Fruit fly (Drosophila melanogaster) whole organism, embryonic: ENCODE data around the gene CG45105.

ENCODE experiments used
- ATbp ChIP-seq: fragments of 200-800 bp; sonication (Bioruptor generic); optimal IDR thresholded peaks from 2 replicates; lab custom pipeline; 2017; ENCODE audit warnings: missing biosample characterization, mild to moderate bottlenecking, missing genetic modification characterization, missing genetic modification reagents
- Asciz ChIP-seq: fragments of 200-800 bp; sonication (Bioruptor generic); optimal IDR thresholded peaks from 2 replicates; lab custom pipeline; 2017; ENCODE audit warnings: missing biosample characterization, mild to moderate bottlenecking, missing genetic modification characterization, missing genetic modification reagents
- C15 ChIP-seq: fragments of 200-800 bp; sonication (Bioruptor generic); IDR thresholded peaks from 3 replicates; pipeline ENCODE4 v1.3.6; 2022; ENCODE audit warnings: missing biosample characterization, missing genetic modification characterization
- CG10274 ChIP-seq: fragments of 200-800 bp; sonication (Bioruptor generic); optimal IDR thresholded peaks from 3 replicates; lab custom pipeline; 2017; ENCODE audit warnings: missing biosample characterization, mild to moderate bottlenecking, missing genetic modification characterization
- CG11398 ChIP-seq: fragments of 200-800 bp; sonication (Bioruptor generic); optimal IDR thresholded peaks from 2 replicates; lab custom pipeline; 2016; ENCODE audit warnings: missing biosample characterization, missing genetic modification characterization
- CG15269 ChIP-seq: fragments of 200-800 bp; sonication (Bioruptor generic); optimal IDR thresholded peaks from 2 replicates; lab custom pipeline; 2018; ENCODE audit warnings: missing biosample characterization, mild to moderate bottlenecking, missing genetic modification characterization, moderate library complexity
- CG1529 ChIP-seq: fragments of 200-800 bp; sonication (Bioruptor generic); optimal IDR thresholded peaks from 3 replicates; lab custom pipeline; 2018; ENCODE audit warnings: missing biosample characterization, missing genetic modification characterization
- CG15601 ChIP-seq: fragments of 200-800 bp; sonication (Bioruptor generic); optimal IDR thresholded peaks from 3 replicates; lab custom pipeline; 2019; ENCODE audit warnings: missing biosample characterization, mild to moderate bottlenecking, missing genetic modification characterization, moderate library complexity
- CG1603 ChIP-seq: fragments of 200-800 bp; sonication (Bioruptor generic); optimal IDR thresholded peaks from 2 replicates; lab custom pipeline; 2019; ENCODE audit warnings: missing biosample characterization, mild to moderate bottlenecking, missing genetic modification characterization, moderate library complexity
- CG17359 ChIP-seq: fragments of 200-800 bp; sonication (Bioruptor generic); optimal IDR thresholded peaks from 3 replicates; lab custom pipeline; 2018; ENCODE audit warnings: missing biosample characterization, mild to moderate bottlenecking, missing genetic modification characterization, moderate library complexity
- CG2875 ChIP-seq: fragments of 200-800 bp; sonication (Bioruptor generic); optimal IDR thresholded peaks from 2 replicates; lab custom pipeline; 2017; ENCODE audit warnings: missing biosample characterization, mild to moderate bottlenecking, missing genetic modification characterization, missing genetic modification reagents
- CG33213 ChIP-seq: fragments of 200-800 bp; sonication (Bioruptor generic); optimal IDR thresholded peaks from 3 replicates; lab custom pipeline; 2016; ENCODE audit warnings: missing biosample characterization, missing genetic modification characterization
- CG4707 ChIP-seq: fragments of 200-800 bp; sonication (Bioruptor generic); optimal IDR thresholded peaks from 2 replicates; lab custom pipeline; 2018; ENCODE audit warnings: missing biosample characterization, mild to moderate bottlenecking, missing genetic modification characterization, moderate library complexity
- CG7839 ChIP-seq: fragments of 200-800 bp; sonication (Bioruptor generic); optimal IDR thresholded peaks from 3 replicates; lab custom pipeline; 2018; ENCODE audit warnings: missing biosample characterization, mild to moderate bottlenecking, missing genetic modification characterization, moderate library complexity
- CG8290 ChIP-seq, 3 experiments: fragments of 200-800 bp; sonication (Bioruptor generic); optimal IDR thresholded peaks; 2 replicates each; lab custom pipeline; 2016 to 2019; ENCODE audit warnings: missing biosample characterization in 3 of 3, missing genetic modification characterization in 3 of 3, mild to moderate bottlenecking in 2 of 3, moderate library complexity in 1 of 3
- CG9215 ChIP-seq: fragments of 200-800 bp; sonication (Bioruptor generic); IDR thresholded peaks from 2 replicates; pipeline ENCODE4 v1.3.6; 2022; ENCODE audit warnings: missing biosample characterization, missing genetic modification characterization
- CG9797 ChIP-seq: fragments of 200-800 bp; sonication (Bioruptor generic); optimal IDR thresholded peaks from 3 replicates; lab custom pipeline; 2018; ENCODE audit warnings: missing biosample characterization, mild to moderate bottlenecking, missing genetic modification characterization
- CTCF ChIP-seq: fragments of 200-800 bp; sonication (Bioruptor generic); optimal IDR thresholded peaks from 2 replicates; lab custom pipeline; 2017; ENCODE audit warnings: missing biosample characterization, mild to moderate bottlenecking, missing genetic modification characterization, moderate library complexity
- Dip2 ChIP-seq: fragments of 200-800 bp; sonication (Bioruptor generic); IDR thresholded peaks from 2 replicates; pipeline ENCODE4 v1.3.6; 2022; ENCODE audit warnings: missing biosample characterization, missing genetic modification characterization
- Doc2 ChIP-seq: fragments of 200-800 bp; sonication (Bioruptor generic); IDR thresholded peaks from 2 replicates; pipeline ENCODE4 v1.3.6; 2022; ENCODE audit warnings: missing biosample characterization, missing genetic modification characterization
- Ets97D ChIP-seq: fragments of 200-800 bp; sonication (Bioruptor generic); optimal IDR thresholded peaks from 3 replicates; lab custom pipeline; 2016; ENCODE audit warnings: missing biosample characterization, missing genetic modification characterization
- HLH3B ChIP-seq: fragments of 200-800 bp; sonication (Bioruptor generic); IDR thresholded peaks from 2 replicates; pipeline ENCODE4 v1.3.6; 2022; ENCODE audit warnings: missing biosample characterization, missing genetic modification characterization
- HLH54F ChIP-seq: fragments of 200-800 bp; sonication (Bioruptor generic); optimal IDR thresholded peaks from 3 replicates; lab custom pipeline; 2016; ENCODE audit warnings: missing biosample characterization, missing genetic modification characterization
- Hr78 ChIP-seq, 2 experiments: fragments of 200-800 bp in 1 of 2; fragments of >200 bp in 1 of 2; sonication (Bioruptor generic) in 1 of 2; optimal IDR thresholded peaks; 2 replicates each; lab custom pipeline; 2017 to 2019; ENCODE audit warnings: missing biosample characterization in 2 of 2, missing genetic modification characterization in 2 of 2, mild to moderate bottlenecking in 1 of 2, moderate library complexity in 1 of 2
- Hsf ChIP-seq: fragments of 200-800 bp; sonication (Bioruptor generic); optimal IDR thresholded peaks from 3 replicates; lab custom pipeline; 2016; ENCODE audit warnings: missing biosample characterization, missing genetic modification characterization
- Med ChIP-seq: fragments of 200-800 bp; sonication (Bioruptor generic); peaks from one replicate; lab custom pipeline; 2016; ENCODE audit warnings: missing biosample characterization, missing genetic modification characterization, mild to moderate bottlenecking, inconsistent platforms, moderate library complexity
- NC2β ChIP-seq: fragments of 200-800 bp; sonication (Bioruptor generic); optimal IDR thresholded peaks from 2 replicates; lab custom pipeline; 2016; ENCODE audit warnings: missing biosample characterization, missing genetic modification characterization
- Nf-YC ChIP-seq: fragments of 200-800 bp; optimal IDR thresholded peaks from 3 replicates; lab custom pipeline; 2019; ENCODE audit warnings: missing biosample characterization, mild to moderate bottlenecking, missing genetic modification characterization, moderate library complexity
- PHDP ChIP-seq: fragments of 200-800 bp; sonication (Bioruptor generic); optimal IDR thresholded peaks from 3 replicates; lab custom pipeline; 2018; ENCODE audit warnings: missing biosample characterization, mild to moderate bottlenecking, missing genetic modification characterization, moderate library complexity
- br ChIP-seq: fragments of >200 bp; optimal IDR thresholded peaks from 2 replicates; lab custom pipeline; 2017
- caup ChIP-seq: fragments of 200-800 bp; sonication (Bioruptor generic); optimal IDR thresholded peaks from 3 replicates; lab custom pipeline; 2017; ENCODE audit warnings: missing biosample characterization, mild to moderate bottlenecking, missing genetic modification characterization, moderate library complexity; ENCODE audit not compliant: severe bottlenecking
- ci ChIP-seq: fragments of 200-800 bp; sonication (Bioruptor generic); IDR thresholded peaks from 3 replicates; pipeline ENCODE4 v1.3.6; 2022; ENCODE audit warnings: missing biosample characterization, missing genetic modification characterization
- dmrt99B ChIP-seq: fragments of 200-800 bp; sonication (Bioruptor generic); optimal IDR thresholded peaks from 2 replicates; lab custom pipeline; 2018; ENCODE audit warnings: missing biosample characterization, mild to moderate bottlenecking, missing genetic modification characterization, moderate library complexity
- dysf ChIP-seq: fragments of 200-800 bp; sonication (Bioruptor generic); IDR thresholded peaks from 3 replicates; pipeline ENCODE4 v1.3.6; 2022; ENCODE audit warnings: missing biosample characterization, missing genetic modification characterization
- exex ChIP-seq: fragments of 200-800 bp; sonication (Bioruptor generic); optimal IDR thresholded peaks from 4 replicates; lab custom pipeline; 2018; ENCODE audit warnings: missing biosample characterization, mild to moderate bottlenecking, missing genetic modification characterization, moderate library complexity
- fd3F ChIP-seq: fragments of 200-800 bp; sonication (Bioruptor generic); optimal IDR thresholded peaks from 2 replicates; lab custom pipeline; 2018; ENCODE audit warnings: missing biosample characterization, mild to moderate bottlenecking, missing genetic modification characterization, moderate library complexity
- hkb ChIP-seq, 2 experiments: fragments of 200-800 bp in 1 of 2; fragments of >200 bp in 1 of 2; sonication (Bioruptor generic) in 1 of 2; IDR thresholded peaks in 1 of 2; optimal IDR thresholded peaks in 1 of 2; 2 replicates each; pipeline versions ENCODE4 v1.3.6 to Lab custom; 2017 to 2022; ENCODE audit warnings: missing biosample characterization in 1 of 2, missing genetic modification characterization in 1 of 2
- lab ChIP-seq: fragments of 200-800 bp; sonication (Bioruptor generic); optimal IDR thresholded peaks from 3 replicates; lab custom pipeline; 2017; ENCODE audit warnings: missing biosample characterization, missing genetic modification characterization, mild to moderate bottlenecking, moderate library complexity, missing genetic modification reagents
- nom ChIP-seq: fragments of 200-800 bp; sonication (Bioruptor generic); optimal IDR thresholded peaks from 2 replicates; lab custom pipeline; 2017; ENCODE audit warnings: missing biosample characterization, missing genetic modification characterization, mild to moderate bottlenecking, moderate library complexity, missing genetic modification reagents
- odd ChIP-seq: fragments of 200-800 bp; sonication (Bioruptor generic); optimal IDR thresholded peaks from 2 replicates; lab custom pipeline; 2017; ENCODE audit warnings: missing biosample characterization, mild to moderate bottlenecking, missing genetic modification characterization
- org-1 ChIP-seq: fragments of 200-800 bp; sonication (Bioruptor generic); optimal IDR thresholded peaks from 2 replicates; lab custom pipeline; 2017; ENCODE audit warnings: missing biosample characterization, missing genetic modification characterization
- pum ChIP-seq: fragments of 200-800 bp; sonication (Bioruptor generic); optimal IDR thresholded peaks from 2 replicates; lab custom pipeline; 2016; ENCODE audit warnings: missing biosample characterization, missing genetic modification characterization
- sens ChIP-seq: fragments of 200-800 bp; sonication (Bioruptor generic); peaks from one replicate; lab custom pipeline; 2016; ENCODE audit warnings: missing biosample characterization, missing genetic modification characterization
- sima ChIP-seq: fragments of 200-800 bp; sonication (Bioruptor generic); optimal IDR thresholded peaks from 2 replicates; lab custom pipeline; 2016; ENCODE audit warnings: missing biosample characterization, missing genetic modification characterization
- sisA ChIP-seq: fragments of 200-800 bp; sonication (Bioruptor generic); IDR thresholded peaks from 2 replicates; pipeline ENCODE4 v1.3.6; 2022; ENCODE audit warnings: missing biosample characterization, missing genetic modification characterization
- sob ChIP-seq: fragments of 200-800 bp; sonication (Bioruptor generic); IDR thresholded peaks from 2 replicates; pipeline ENCODE4 v1.3.6; 2022; ENCODE audit warnings: missing biosample characterization, missing genetic modification characterization
- trem ChIP-seq: fragments of 200-800 bp; optimal IDR thresholded peaks from 3 replicates; lab custom pipeline; 2019; ENCODE audit warnings: missing biosample characterization, mild to moderate bottlenecking, missing genetic modification characterization, moderate library complexity
- unpg ChIP-seq: fragments of 200-800 bp; sonication (Bioruptor generic); optimal IDR thresholded peaks from 3 replicates; lab custom pipeline; 2018; ENCODE audit warnings: missing biosample characterization, mild to moderate bottlenecking, missing genetic modification characterization, moderate library complexity

Gene CG45105

dm6 chr3R:15927172-15927571 is 9.4 kb upstream of the CG45105 start (continued):
- TF ChIP-seq org-1 (GFP tag; lab: Kevin White, UChicago) (peak; percentile 30), hkb (optimal IDR thresholded peaks at IDR 0.05; lab: Kevin White, UChicago) (no peak), hkb (GFP tag; IDR thresholded peaks at IDR 0.05; lab: Robert Waterston, UW) (0 out of 2 replicates have a peak, but pooled peaks have one; percentile 30)

- TF ChIP-seq trem (tag; lab: Kevin White, UChicago) (no peak), odd (peak; percentile 10), sisA (GFP tag; lab: Robert Waterston, UW) (no peak), NC2β (GFP tag; lab: Kevin White, UChicago) (no peak), CG17359 (tag; lab: Kevin White, UChicago) (peak; percentile 36), CG2875 (GFP tag; lab: Kevin White, UChicago) (peak; percentile 4), ci (GFP tag; lab: Robert Waterston, UW) (0 out of 3 replicates have a peak, but pooled peaks have one; percentile 56), lab (GFP tag; lab: Kevin White, UChicago) (peak; percentile 31), Nf-YC (no peak), CG9215 (GFP tag; lab: Robert Waterston, UW) (no peak), CG8290 (GFP tag; optimal IDR thresholded peaks at IDR 0.05; lab: Kevin White, UChicago) (no peak), CG8290 (tag; optimal IDR thresholded peaks at IDR 0.05; lab: Kevin White, UChicago) (peak in 1 of 2 experiments; percentile 47), C15 (no peak), sob (GFP tag; lab: Robert Waterston, UW) (0 out of 2 replicates have a peak, but pooled peaks have one; percentile 16), CG15269 (tag; lab: Kevin White, UChicago) (peak; percentile 15), Doc2 (GFP tag; lab: Robert Waterston, UW) (no peak), caup (GFP tag; lab: Kevin White, UChicago) (peak; percentile 32), HLH3B (GFP tag; lab: Robert Waterston, UW) (0 out of 2 replicates have a peak, but pooled peaks have one; percentile 13), ATbp (GFP tag; lab: Kevin White, UChicago) (peak; percentile 64), dysf (GFP tag; lab: Robert Waterston, UW) (no peak), dmrt99B (tag; lab: Kevin White, UChicago) (no peak), sens (GFP tag; lab: Kevin White, UChicago) (peak; percentile 56), Med (peak; percentile 76), CG4707 (GFP tag; lab: Kevin White, UChicago) (peak; percentile 13), CG1529 (GFP tag; lab: Kevin White, UChicago) (no peak), CG1603 (tag; lab: Kevin White, UChicago) (peak; percentile 0), PHDP (tag; lab: Kevin White, UChicago) (peak; percentile 23), Hsf (no peak), Ets97D (GFP tag; lab: Kevin White, UChicago) (no peak), sima (GFP tag; lab: Kevin White, UChicago) (no peak), Dip2 (no peak), fd3F (GFP tag; lab: Kevin White, UChicago) (peak; percentile 19), unpg (GFP tag; lab: Kevin White, UChicago) (peak; percentile 6), CG11398 (no peak), exex (tag; lab: Kevin White, UChicago) (no peak), CG15601 (tag; lab: Kevin White, UChicago) (peak; percentile 3), CG7839 (tag; lab: Kevin White, UChicago) (no peak), CG33213 (GFP tag; lab: Kevin White, UChicago) (no peak), CTCF (GFP tag; lab: Kevin White, UChicago) (no peak), CG10274 (no peak), nom (GFP tag; lab: Kevin White, UChicago) (no peak), Asciz (peak; percentile 65), HLH54F (GFP tag; lab: Kevin White, UChicago) (no peak), hkb (optimal IDR thresholded peaks at IDR 0.05; lab: Kevin White, UChicago) (no peak), hkb (GFP tag; IDR thresholded peaks at IDR 0.05; lab: Robert Waterston, UW) (no peak), Hr78 (GFP tag; optimal IDR thresholded peaks at IDR 0.05; lab: Kevin White, UChicago) (no peak), br (lab: Kevin White, UChicago) (no peak), CG9797 (GFP tag; lab: Kevin White, UChicago) (no peak), pum (no peak)
Observed at dm6 chr3R:15925939-15926338, 8.1 kb upstream of the CG45105 start.
